Fruit fly (Drosophila melanogaster) whole organism, embryonic: ENCODE results near the gene CG3078.
A peak's percentile ranks its signal among the peaks of the same experiment; 100 is the strongest.

Experiments used
- ATbp ChIP-seq: fragments of 200-800 bp; sonication (Bioruptor generic); optimal IDR thresholded peaks from 2 replicates; lab custom pipeline; 2017; ENCODE audit warnings: missing biosample characterization, mild to moderate bottlenecking, missing genetic modification characterization, missing genetic modification reagents
- BEAF-32 ChIP-seq: fragments of 200-800 bp; sonication (Bioruptor generic); optimal IDR thresholded peaks from 3 replicates; lab custom pipeline; 2017; ENCODE audit warnings: missing biosample characterization, missing genetic modification characterization, mild to moderate bottlenecking, moderate library complexity, missing genetic modification reagents
- C15 ChIP-seq: fragments of 200-800 bp; sonication (Bioruptor generic); IDR thresholded peaks from 3 replicates; pipeline ENCODE4 v1.3.6; 2022; ENCODE audit warnings: missing biosample characterization, missing genetic modification characterization
- CG10321 ChIP-seq: fragments of 200-800 bp; sonication (Bioruptor generic); IDR thresholded peaks from 2 replicates; pipeline ENCODE4 v1.3.6; 2022; ENCODE audit warnings: missing biosample characterization, missing genetic modification characterization
- CG10366 ChIP-seq: fragments of 200-800 bp; sonication (Bioruptor generic); IDR thresholded peaks from 2 replicates; pipeline ENCODE4 v1.3.6; 2022; ENCODE audit warnings: missing biosample characterization, missing genetic modification characterization
- CG12071 ChIP-seq: fragments of 200-800 bp; sonication (Bioruptor generic); optimal IDR thresholded peaks from 3 replicates; lab custom pipeline; 2018; ENCODE audit warnings: missing biosample characterization, mild to moderate bottlenecking, missing genetic modification characterization
- CG14050 ChIP-seq: fragments of 200-800 bp; sonication (Bioruptor generic); IDR thresholded peaks from 3 replicates; pipeline ENCODE4 v1.3.6; 2022; ENCODE audit warnings: missing biosample characterization, missing genetic modification characterization
- CG15011 ChIP-seq: fragments of 200-800 bp; sonication (Bioruptor generic); optimal IDR thresholded peaks from 3 replicates; lab custom pipeline; 2018; ENCODE audit warnings: missing biosample characterization, mild to moderate bottlenecking, missing genetic modification characterization
- CG15269 ChIP-seq: fragments of 200-800 bp; sonication (Bioruptor generic); optimal IDR thresholded peaks from 2 replicates; lab custom pipeline; 2018; ENCODE audit warnings: missing biosample characterization, mild to moderate bottlenecking, missing genetic modification characterization, moderate library complexity
- CG15696 ChIP-seq: fragments of 200-800 bp; sonication (Bioruptor generic); optimal IDR thresholded peaks from 2 replicates; lab custom pipeline; 2019; ENCODE audit warnings: missing biosample characterization, mild to moderate bottlenecking, missing genetic modification characterization, moderate library complexity
- CG17912 ChIP-seq: fragments of 200-800 bp; sonication (Bioruptor generic); optimal IDR thresholded peaks from 2 replicates; lab custom pipeline; 2018; ENCODE audit warnings: missing biosample characterization, mild to moderate bottlenecking, missing genetic modification characterization
- CG2202 ChIP-seq: fragments of 200-800 bp; sonication (Bioruptor generic); optimal IDR thresholded peaks from 2 replicates; lab custom pipeline; 2018; ENCODE audit warnings: missing biosample characterization, mild to moderate bottlenecking, missing genetic modification characterization
- CG2889 ChIP-seq: fragments of 200-800 bp; sonication (Bioruptor generic); IDR thresholded peaks from 3 replicates; pipeline ENCODE4 v1.3.6; 2022; ENCODE audit warnings: missing biosample characterization, missing genetic modification characterization
- CG30403 ChIP-seq: fragments of 200-800 bp; sonication (Bioruptor generic); optimal IDR thresholded peaks from 3 replicates; lab custom pipeline; 2016; ENCODE audit warnings: missing biosample characterization, missing genetic modification characterization
- CG3838 ChIP-seq: fragments of 200-800 bp; sonication (Bioruptor generic); optimal IDR thresholded peaks from 3 replicates; lab custom pipeline; 2016; ENCODE audit warnings: missing biosample characterization, missing genetic modification characterization
- CG4328 ChIP-seq: fragments of 200-800 bp; sonication (Bioruptor generic); optimal IDR thresholded peaks from 3 replicates; lab custom pipeline; 2017; ENCODE audit warnings: missing biosample characterization, missing genetic modification reagents, missing genetic modification characterization
- CG4707 ChIP-seq: fragments of 200-800 bp; sonication (Bioruptor generic); optimal IDR thresholded peaks from 2 replicates; lab custom pipeline; 2018; ENCODE audit warnings: missing biosample characterization, mild to moderate bottlenecking, missing genetic modification characterization, moderate library complexity
- CG5245 ChIP-seq: fragments of 200-800 bp; sonication (Bioruptor generic); optimal IDR thresholded peaks from 3 replicates; lab custom pipeline; 2016; ENCODE audit warnings: missing biosample characterization, missing genetic modification characterization
- CG6272 ChIP-seq: fragments of 200-800 bp; sonication (Bioruptor generic); IDR thresholded peaks from 2 replicates; pipeline ENCODE4 v1.3.6; 2022; ENCODE audit warnings: missing biosample characterization, missing genetic modification characterization
- CG6813 ChIP-seq: fragments of 200-800 bp; sonication (Bioruptor generic); optimal IDR thresholded peaks from 2 replicates; lab custom pipeline; 2017; ENCODE audit warnings: missing biosample characterization, missing genetic modification characterization, mild to moderate bottlenecking, moderate library complexity, missing genetic modification reagents
- CG9609 ChIP-seq: fragments of 200-800 bp; sonication (Bioruptor generic); optimal IDR thresholded peaks from 3 replicates; lab custom pipeline; 2016; ENCODE audit warnings: missing biosample characterization, missing genetic modification characterization
- Dek ChIP-seq: fragments of 200-800 bp; sonication (Bioruptor generic); optimal IDR thresholded peaks from 3 replicates; lab custom pipeline; 2019; ENCODE audit warnings: missing biosample characterization, mild to moderate bottlenecking, missing genetic modification characterization, moderate library complexity
- Dip3 ChIP-seq: fragments of 200-800 bp; sonication (Bioruptor generic); optimal IDR thresholded peaks from 3 replicates; lab custom pipeline; 2016; ENCODE audit warnings: missing biosample characterization, missing genetic modification characterization
- Ets65A ChIP-seq: fragments of 200-800 bp; sonication (Bioruptor generic); peaks from one replicate; lab custom pipeline; 2016; ENCODE audit warnings: missing biosample characterization, missing genetic modification characterization
- Fer1 ChIP-seq: fragments of 200-800 bp; sonication (Bioruptor generic); optimal IDR thresholded peaks from 2 replicates; lab custom pipeline; 2017; ENCODE audit warnings: missing biosample characterization, mild to moderate bottlenecking, missing genetic modification characterization
- HLHmδ ChIP-seq: fragments of 200-800 bp; sonication (Bioruptor generic); optimal IDR thresholded peaks from 2 replicates; lab custom pipeline; 2018; ENCODE audit warnings: missing biosample characterization, mild to moderate bottlenecking, missing genetic modification characterization, moderate library complexity
- MBD-R2 ChIP-seq: fragments of 200-800 bp; sonication (Bioruptor generic); IDR thresholded peaks from 2 replicates; pipeline ENCODE4 v1.3.6; 2022; ENCODE audit warnings: missing biosample characterization, missing genetic modification characterization
- Mrtf ChIP-seq: fragments of 200-800 bp; sonication (Bioruptor generic); IDR thresholded peaks from 3 replicates; pipeline ENCODE4 v1.3.6; 2022; ENCODE audit warnings: missing biosample characterization, missing genetic modification characterization
- Nf-YA ChIP-seq: fragments of 200-800 bp; sonication (Bioruptor generic); IDR thresholded peaks from 2 replicates; pipeline ENCODE4 v1.3.6; 2022; ENCODE audit warnings: missing biosample characterization, missing genetic modification characterization
- Nf-YB ChIP-seq: fragments of 200-800 bp; sonication (Bioruptor generic); optimal IDR thresholded peaks from 3 replicates; lab custom pipeline; 2019; ENCODE audit warnings: missing biosample characterization, mild to moderate bottlenecking, missing genetic modification characterization, moderate library complexity
- Opbp ChIP-seq: fragments of 200-800 bp; sonication (Bioruptor generic); IDR thresholded peaks from 3 replicates; pipeline ENCODE4 v1.3.6; 2022; ENCODE audit warnings: missing biosample characterization, missing genetic modification characterization; ENCODE audit not compliant: partially characterized antibody
- Sry-β ChIP-seq: fragments of 200-800 bp; sonication (Bioruptor generic); optimal IDR thresholded peaks from 2 replicates; lab custom pipeline; 2018; ENCODE audit warnings: missing biosample characterization, mild to moderate bottlenecking, missing genetic modification characterization, moderate library complexity
- abd-A ChIP-seq: fragments of 200-800 bp; sonication (Bioruptor generic); optimal IDR thresholded peaks from 3 replicates; lab custom pipeline; 2019; ENCODE audit warnings: missing biosample characterization, mild to moderate bottlenecking, missing genetic modification characterization, moderate library complexity
- bcd ChIP-seq: fragments of 200-800 bp; sonication (Bioruptor generic); optimal IDR thresholded peaks from 2 replicates; lab custom pipeline; 2017; ENCODE audit warnings: missing biosample characterization, mild to moderate bottlenecking, missing genetic modification characterization
- caup ChIP-seq: fragments of 200-800 bp; sonication (Bioruptor generic); optimal IDR thresholded peaks from 3 replicates; lab custom pipeline; 2017; ENCODE audit warnings: missing biosample characterization, mild to moderate bottlenecking, missing genetic modification characterization, moderate library complexity; ENCODE audit not compliant: severe bottlenecking
- crp ChIP-seq, 2 experiments: fragments of 200-800 bp; sonication (Bioruptor generic); optimal IDR thresholded peaks; 2 replicates in 1 of 2; 3 replicates in 1 of 2; lab custom pipeline; 2017; ENCODE audit warnings: missing biosample characterization in 2 of 2, missing genetic modification characterization in 2 of 2, mild to moderate bottlenecking in 1 of 2, moderate library complexity in 1 of 2
- dati ChIP-seq: fragments of 200-800 bp; sonication (Bioruptor generic); IDR thresholded peaks from 2 replicates; pipeline ENCODE4 v1.3.6; 2022; ENCODE audit warnings: missing biosample characterization, missing genetic modification characterization
- grau ChIP-seq: fragments of 200-800 bp; optimal IDR thresholded peaks from 3 replicates; lab custom pipeline; 2019; ENCODE audit warnings: missing biosample characterization, mild to moderate bottlenecking, missing genetic modification characterization, moderate library complexity
- gro ChIP-seq: fragments of 200-800 bp; sonication (Bioruptor generic); optimal IDR thresholded peaks from 2 replicates; lab custom pipeline; 2016; ENCODE audit warnings: missing biosample characterization, missing genetic modification characterization
- inv ChIP-seq: fragments of 200-800 bp; sonication (Bioruptor generic); IDR thresholded peaks from 2 replicates; pipeline ENCODE4 v1.3.6; 2022; ENCODE audit warnings: missing biosample characterization, missing genetic modification characterization; ENCODE audit not compliant: partially characterized antibody
- jing ChIP-seq: fragments of 200-800 bp; sonication (Bioruptor generic); optimal IDR thresholded peaks from 2 replicates; lab custom pipeline; 2018; ENCODE audit warnings: missing biosample characterization, mild to moderate bottlenecking, missing genetic modification characterization
- lbe ChIP-seq: fragments of 200-800 bp; sonication (Bioruptor generic); optimal IDR thresholded peaks from 2 replicates; lab custom pipeline; 2016; ENCODE audit warnings: missing biosample characterization, mild to moderate bottlenecking, missing genetic modification characterization
- luna ChIP-seq: fragments of 200-800 bp; sonication (Bioruptor generic); optimal IDR thresholded peaks from 2 replicates; lab custom pipeline; 2016; ENCODE audit warnings: missing biosample characterization, missing genetic modification characterization
- mirr ChIP-seq: fragments of 200-800 bp; sonication (Bioruptor generic); optimal IDR thresholded peaks from 3 replicates; lab custom pipeline; 2018; ENCODE audit warnings: missing biosample characterization, mild to moderate bottlenecking, missing genetic modification characterization
- nerfin-1 ChIP-seq: fragments of 200-800 bp; sonication (Bioruptor generic); optimal IDR thresholded peaks from 3 replicates; lab custom pipeline; 2019; ENCODE audit warnings: missing biosample characterization, mild to moderate bottlenecking, missing genetic modification characterization, moderate library complexity
- repo ChIP-seq: fragments of 200-800 bp; sonication (Bioruptor generic); optimal IDR thresholded peaks from 2 replicates; lab custom pipeline; 2016; ENCODE audit warnings: missing biosample characterization, missing genetic modification characterization
- salm ChIP-seq: fragments of 200-800 bp; sonication (Bioruptor generic); optimal IDR thresholded peaks from 2 replicates; lab custom pipeline; 2018; ENCODE audit warnings: missing biosample characterization, mild to moderate bottlenecking, missing genetic modification characterization
- sc ChIP-seq, 3 experiments: fragments of >200 bp in 2 of 3; fragments of 200-800 bp in 1 of 3; sonication (Bioruptor generic) in 1 of 3; optimal IDR thresholded peaks; 2 replicates in 2 of 3; 3 replicates in 1 of 3; lab custom pipeline; 2017; ENCODE audit warnings: mild to moderate bottlenecking in 1 of 3, missing biosample characterization in 1 of 3, missing genetic modification characterization in 1 of 3, missing genetic modification reagents in 1 of 3
- sd ChIP-seq: fragments of 200-800 bp; sonication (Bioruptor generic); optimal IDR thresholded peaks from 3 replicates; lab custom pipeline; 2018; ENCODE audit warnings: missing biosample characterization, mild to moderate bottlenecking, missing genetic modification characterization, moderate library complexity
- sug ChIP-seq: fragments of 200-800 bp; optimal IDR thresholded peaks from 2 replicates; lab custom pipeline; 2019; ENCODE audit warnings: missing biosample characterization, mild to moderate bottlenecking, missing genetic modification characterization, moderate library complexity

Gene CG3078

dm6 chrX:2270557-2270930 is 10.9 kb upstream of the CG3078 start, which contains the start of gene CG2924 (continued):
- TF ChIP-seq CG14050 (GFP tag; lab: Robert Waterston, UW) (no peak), nerfin-1 (tag; lab: Kevin White, UChicago) (peak; percentile 34), Mrtf (peak; percentile 43; the same call in 1 of the 3 replicates), Dek (tag; lab: Kevin White, UChicago) (peak; percentile 61), ATbp (GFP tag; lab: Kevin White, UChicago) (no peak), sd (tag; lab: Kevin White, UChicago) (no peak), C15 (GFP tag; lab: Robert Waterston, UW) (no peak), Sry-β (GFP tag; lab: Kevin White, UChicago) (no peak), sc (optimal IDR thresholded peaks at IDR 0.05; lab: Kevin White, UChicago) (no peak), sc (GFP tag; optimal IDR thresholded peaks at IDR 0.05; lab: Kevin White, UChicago) (no peak), Dip3 (GFP tag; lab: Kevin White, UChicago) (peak; percentile 78), CG6813 (GFP tag; lab: Kevin White, UChicago) (peak; percentile 36), CG2202 (tag; lab: Kevin White, UChicago) (no peak), CG4707 (GFP tag; lab: Kevin White, UChicago) (no peak), Nf-YA (no peak), CG5245 (GFP tag; lab: Kevin White, UChicago) (peak; percentile 21), mirr (GFP tag; lab: Kevin White, UChicago) (peak; percentile 71), repo (GFP tag; lab: Kevin White, UChicago) (no peak), CG2889 (GFP tag; lab: Robert Waterston, UW) (no peak), Nf-YB (GFP tag; lab: Kevin White, UChicago) (peak; percentile 33), gro (GFP tag; lab: Kevin White, UChicago) (peak; percentile 89), CG4328 (no peak), grau (peak; percentile 51), dati (GFP tag; lab: Robert Waterston, UW) (no peak), salm (tag; lab: Kevin White, UChicago) (no peak), CG30403 (GFP tag; lab: Kevin White, UChicago) (peak; percentile 52), sug (tag; lab: Kevin White, UChicago) (peak; percentile 63), CG15696 (tag; lab: Kevin White, UChicago) (no peak), luna (GFP tag; lab: Kevin White, UChicago) (peak; percentile 56), CG12071 (GFP tag; lab: Kevin White, UChicago) (no peak), jing (GFP tag; lab: Kevin White, UChicago) (no peak), CG17912 (GFP tag; lab: Kevin White, UChicago) (no peak), HLHmδ (GFP tag; lab: Kevin White, UChicago) (peak; percentile 33), Fer1 (GFP tag; lab: Kevin White, UChicago) (peak; percentile 63), CG15011 (GFP tag; lab: Kevin White, UChicago) (no peak), CG3838 (GFP tag; lab: Kevin White, UChicago) (no peak), abd-A (tag; lab: Kevin White, UChicago) (no peak), bcd (GFP tag; lab: Kevin White, UChicago) (peak; percentile 43), Opbp (GFP tag; lab: Robert Waterston, UW) (peak; percentile 100), CG15269 (tag; lab: Kevin White, UChicago) (peak; percentile 8), Ets65A (peak; percentile 94), caup (GFP tag; lab: Kevin White, UChicago) (peak; percentile 34), CG10366 (peak; percentile 49), crp (GFP tag; optimal IDR thresholded peaks at IDR 0.05; lab: Kevin White, UChicago) (peak in 1 of 2 experiments; percentile 32), CG9609 (GFP tag; lab: Kevin White, UChicago) (peak; percentile 72), BEAF-32 (peak; percentile 100), CG10321 (GFP tag; lab: Robert Waterston, UW) (no peak), lbe (GFP tag; lab: Kevin White, UChicago) (peak; percentile 72), MBD-R2 (GFP tag; lab: Robert Waterston, UW) (peak; percentile 70), CG6272 (GFP tag; lab: Robert Waterston, UW) (peak; percentile 86), inv (peak; percentile 100)
